Worm (Caenorhabditis elegans): Measurements from ENCODE around the gene F07H5.10.

DNA sequence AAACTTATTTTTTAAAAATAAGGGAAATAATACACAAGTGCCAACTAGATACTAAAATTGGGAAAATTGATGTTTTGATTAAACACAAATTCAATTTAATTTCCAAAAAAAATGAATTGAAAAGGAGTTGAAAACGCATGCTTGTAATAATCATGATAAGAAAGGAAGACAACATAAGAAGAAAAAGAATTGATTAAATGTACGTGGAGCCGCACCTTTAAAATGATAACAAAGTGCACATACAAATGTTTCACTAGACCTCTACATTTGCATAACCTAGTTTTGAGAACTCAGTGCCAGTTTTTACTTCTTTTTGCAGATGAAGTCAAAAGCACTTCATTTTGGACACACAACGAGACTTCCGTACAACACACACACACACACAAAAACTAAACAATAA is 46.6 kb downstream of the F07H5.10 start:
- TF ChIP-seq nhr-76 (tag; optimal IDR thresholded peaks at IDR 0.05) (no peak), ceh-83 (GFP tag; optimal IDR thresholded peaks at IDR 0.05) (no peak), elt-3 (tag; optimal IDR thresholded peaks at IDR 0.05) (no peak), lin-13 (tag; optimal IDR thresholded peaks at IDR 0.05) (no peak), nhr-12 (tag; optimal IDR thresholded peaks at IDR 0.05) (no peak), nhr-28 (tag; optimal IDR thresholded peaks at IDR 0.05) (no peak), tbx-8 (GFP tag; optimal IDR thresholded peaks at IDR 0.05) (no peak), ztf-11 (tag; optimal IDR thresholded peaks at IDR 0.05) (no peak)
